Worm (Caenorhabditis elegans) whole organism, L1 larva: Measurements from ENCODE around the gene C47E8.3.

Experiments used
- C04F5.9 ChIP-seq: sonication (generic microtip); optimal IDR thresholded peaks from 2 replicates; lab custom pipeline; 2016; ENCODE audit warnings: missing genetic modification characterization, missing compliant biosample characterization
- C34B4.2 ChIP-seq: sonication (generic microtip); optimal IDR thresholded peaks from 2 replicates; lab custom pipeline; 2017; ENCODE audit warnings: mild to moderate bottlenecking, missing genetic modification characterization, missing compliant biosample characterization
- F16B12.6 ChIP-seq: fragments of 150-350 bp; optimal IDR thresholded peaks from 2 replicates; lab custom pipeline; 2014; ENCODE audit warnings: missing biosample characterization, missing genetic modification characterization
- aha-1 ChIP-seq: fragments of 150-350 bp; optimal IDR thresholded peaks from 2 replicates; lab custom pipeline; 2014; ENCODE audit warnings: missing biosample characterization, missing genetic modification characterization
- aly-2 ChIP-seq: fragments of 150-350 bp; optimal IDR thresholded peaks from 2 replicates; lab custom pipeline; 2014; ENCODE audit warnings: missing biosample characterization, missing genetic modification characterization
- ama-1 ChIP-seq: fragments of 150-350 bp; optimal IDR thresholded peaks from 2 replicates; lab custom pipeline; 2014
- blmp-1 ChIP-seq: fragments of 150-350 bp; optimal IDR thresholded peaks from 2 replicates; lab custom pipeline; 2014; ENCODE audit warnings: missing biosample characterization, missing genetic modification characterization
- ceh-63 ChIP-seq: fragments of 200-800 bp; sonication (Bioruptor generic); optimal IDR thresholded peaks from 2 replicates; lab custom pipeline; 2018; ENCODE audit warnings: mild to moderate bottlenecking, missing genetic modification characterization, missing compliant biosample characterization
- ceh-8 ChIP-seq: fragments of 200-800 bp; sonication (Bioruptor generic); optimal IDR thresholded peaks from 2 replicates; lab custom pipeline; 2018; ENCODE audit warnings: mild to moderate bottlenecking, missing genetic modification characterization, moderate library complexity, missing compliant biosample characterization
- ceh-82 ChIP-seq, 3 experiments: fragments of 150-350 bp in 1 of 3; sonication (generic microtip) in 2 of 3; optimal IDR thresholded peaks; 2 replicates each; lab custom pipeline; 2014 to 2017; ENCODE audit warnings: missing biosample characterization in 3 of 3, missing genetic modification characterization in 3 of 3
- ceh-90 ChIP-seq: sonication (generic microtip); optimal IDR thresholded peaks from 2 replicates; lab custom pipeline; 2016; ENCODE audit warnings: missing genetic modification characterization, missing compliant biosample characterization
- ces-1 ChIP-seq: fragments of 150-350 bp; optimal IDR thresholded peaks from 2 replicates; lab custom pipeline; 2014; ENCODE audit warnings: missing biosample characterization, missing genetic modification reagents, missing genetic modification characterization
- egl-27 ChIP-seq, 2 experiments: fragments of 150-350 bp in 1 of 2; sonication (generic microtip); optimal IDR thresholded peaks; 3 replicates each; lab custom pipeline; 2017 to 2018; ENCODE audit warnings: missing biosample characterization in 2 of 2, missing genetic modification characterization in 2 of 2, missing genetic modification reagents in 2 of 2
- elt-2 ChIP-seq: sonication (generic microtip); optimal IDR thresholded peaks from 2 replicates; lab custom pipeline; 2016; ENCODE audit warnings: missing genetic modification characterization, mild to moderate bottlenecking, inconsistent platforms, missing compliant biosample characterization, missing genetic modification reagents
- ets-5 ChIP-seq: fragments of 200-800 bp; sonication (Bioruptor generic); IDR thresholded peaks from 2 replicates; pipeline ENCODE4 v1.3.6; 2022; ENCODE audit warnings: missing genetic modification characterization, missing compliant biosample characterization
- fkh-10 ChIP-seq: sonication (generic microtip); optimal IDR thresholded peaks from 2 replicates; lab custom pipeline; 2017; ENCODE audit warnings: missing biosample characterization, missing genetic modification reagents, missing genetic modification characterization
- fkh-4 ChIP-seq: sonication (generic microtip); optimal IDR thresholded peaks from 2 replicates; lab custom pipeline; 2016; ENCODE audit warnings: missing compliant biosample characterization, missing genetic modification characterization, borderline replicate concordance
- fkh-8 ChIP-seq: sonication (generic microtip); optimal IDR thresholded peaks from 2 replicates; lab custom pipeline; 2016; ENCODE audit warnings: mild to moderate bottlenecking, missing genetic modification characterization, missing compliant biosample characterization
- grh-1 ChIP-seq: fragments of 200-800 bp; sonication (Bioruptor generic); IDR thresholded peaks from 2 replicates; pipeline ENCODE4 v1.3.6; 2022; ENCODE audit warnings: missing genetic modification reagents, missing genetic modification characterization, missing compliant biosample characterization
- hlh-17 ChIP-seq: fragments of 200-800 bp; sonication (Bioruptor generic); optimal IDR thresholded peaks from 2 replicates; lab custom pipeline; 2018; ENCODE audit warnings: missing genetic modification characterization, mild to moderate bottlenecking, missing compliant biosample characterization, moderate library complexity, borderline replicate concordance
- hlh-4 ChIP-seq: sonication (generic microtip); optimal IDR thresholded peaks from 2 replicates; lab custom pipeline; 2016; ENCODE audit warnings: mild to moderate bottlenecking, missing genetic modification characterization, missing compliant biosample characterization
- irx-1 ChIP-seq: sonication (generic microtip); optimal IDR thresholded peaks from 2 replicates; lab custom pipeline; 2016; ENCODE audit warnings: missing genetic modification characterization, missing compliant biosample characterization
- isw-1 ChIP-seq: fragments of 200-800 bp; sonication (Bioruptor generic); IDR thresholded peaks from 2 replicates; pipeline ENCODE4 v1.3.6; 2022; ENCODE audit warnings: missing genetic modification characterization, missing compliant biosample characterization
- lin-13 ChIP-seq: fragments of 150-350 bp; optimal IDR thresholded peaks from 2 replicates; lab custom pipeline; 2014; ENCODE audit warnings: missing biosample characterization, missing genetic modification reagents, missing genetic modification characterization
- lin-14 ChIP-seq: fragments of 200-800 bp; sonication (Bioruptor generic); optimal IDR thresholded peaks from 2 replicates; lab custom pipeline; 2018; ENCODE audit warnings: mild to moderate bottlenecking, missing genetic modification characterization, moderate library complexity, missing compliant biosample characterization
- lin-39 ChIP-seq: fragments of 150-350 bp; optimal IDR thresholded peaks from 2 replicates; lab custom pipeline; 2014; ENCODE audit warnings: missing biosample characterization, missing genetic modification reagents, missing genetic modification characterization
- lsy-2 ChIP-seq, 2 experiments: fragments of 150-350 bp; optimal IDR thresholded peaks; 2 replicates each; lab custom pipeline; 2014; ENCODE audit warnings: missing biosample characterization in 2 of 2, missing genetic modification characterization in 2 of 2
- mdl-1 ChIP-seq, 2 experiments: fragments of 150-350 bp; optimal IDR thresholded peaks; 2 replicates each; lab custom pipeline; 2014 to 2017; ENCODE audit warnings: missing biosample characterization in 2 of 2, missing genetic modification characterization in 2 of 2, inconsistent platforms in 1 of 2
- mep-1 ChIP-seq: fragments of 150-350 bp; optimal IDR thresholded peaks from 2 replicates; lab custom pipeline; 2014; ENCODE audit warnings: missing biosample characterization, missing genetic modification characterization
- nhr-11 ChIP-seq: fragments of 150-350 bp; optimal IDR thresholded peaks from 2 replicates; lab custom pipeline; 2014; ENCODE audit warnings: missing biosample characterization, missing genetic modification characterization
- nhr-19 ChIP-seq: fragments of 200-800 bp; sonication (Bioruptor generic); conservative IDR thresholded peaks from 2 replicates; pipeline ENCODE4 v1.3.6; 2022; ENCODE audit warnings: missing genetic modification characterization, missing compliant biosample characterization
- nhr-20 ChIP-seq: sonication (generic microtip); optimal IDR thresholded peaks from 2 replicates; lab custom pipeline; 2016; ENCODE audit warnings: mild to moderate bottlenecking, missing genetic modification characterization, missing compliant biosample characterization
- nhr-237 ChIP-seq: fragments of 150-350 bp; optimal IDR thresholded peaks from 2 replicates; lab custom pipeline; 2014; ENCODE audit warnings: missing biosample characterization, missing genetic modification characterization
- nhr-28 ChIP-seq: fragments of 150-350 bp; optimal IDR thresholded peaks from 2 replicates; lab custom pipeline; 2014; ENCODE audit warnings: missing biosample characterization, missing genetic modification characterization
- nhr-47 ChIP-seq: sonication (generic microtip); optimal IDR thresholded peaks from 2 replicates; lab custom pipeline; 2016; ENCODE audit warnings: mild to moderate bottlenecking, missing genetic modification characterization, moderate library complexity, missing compliant biosample characterization
- nhr-84 ChIP-seq: sonication (generic microtip); optimal IDR thresholded peaks from 2 replicates; lab custom pipeline; 2017; ENCODE audit warnings: missing biosample characterization, missing genetic modification characterization
- nhr-85 ChIP-seq: sonication (generic microtip); peaks from one replicate; lab custom pipeline; 2016; ENCODE audit warnings: missing genetic modification characterization, inconsistent platforms, missing compliant biosample characterization
- pax-3 ChIP-seq: fragments of 200-800 bp; sonication (Bioruptor generic); optimal IDR thresholded peaks from 2 replicates; lab custom pipeline; 2018; ENCODE audit warnings: mild to moderate bottlenecking, missing genetic modification characterization, moderate library complexity, missing compliant biosample characterization
- skn-1 ChIP-seq: fragments of 150-350 bp; optimal IDR thresholded peaks from 2 replicates; lab custom pipeline; 2014; ENCODE audit warnings: missing biosample characterization, missing genetic modification characterization
- snu-23 ChIP-seq: sonication (generic microtip); optimal IDR thresholded peaks from 2 replicates; lab custom pipeline; 2016; ENCODE audit warnings: missing genetic modification characterization, missing compliant biosample characterization
- sox-4 ChIP-seq: sonication (generic microtip); optimal IDR thresholded peaks from 2 replicates; lab custom pipeline; 2016; ENCODE audit warnings: missing genetic modification characterization, missing compliant biosample characterization
- sptf-1 ChIP-seq: fragments of 150-350 bp; optimal IDR thresholded peaks from 2 replicates; lab custom pipeline; 2014; ENCODE audit warnings: missing biosample characterization, missing genetic modification characterization
- sup-37 ChIP-seq: fragments of 200-800 bp; sonication (Bioruptor generic); optimal IDR thresholded peaks from 2 replicates; lab custom pipeline; 2018; ENCODE audit warnings: mild to moderate bottlenecking, missing genetic modification characterization, missing compliant biosample characterization
- swsn-7 ChIP-seq: sonication (generic microtip); optimal IDR thresholded peaks from 2 replicates; lab custom pipeline; 2016; ENCODE audit warnings: missing genetic modification characterization, missing compliant biosample characterization
- tbx-2 ChIP-seq: sonication (generic microtip); optimal IDR thresholded peaks from 2 replicates; lab custom pipeline; 2016; ENCODE audit warnings: missing genetic modification characterization, missing compliant biosample characterization
- tlp-1 ChIP-seq: fragments of 150-350 bp; optimal IDR thresholded peaks from 2 replicates; lab custom pipeline; 2014; ENCODE audit warnings: missing biosample characterization, missing genetic modification characterization
- unc-130 ChIP-seq: fragments of 150-350 bp; optimal IDR thresholded peaks from 2 replicates; lab custom pipeline; 2017; ENCODE audit warnings: missing biosample characterization, missing genetic modification characterization, inconsistent platforms
- unc-30 ChIP-seq: sonication (generic microtip); optimal IDR thresholded peaks from 2 replicates; lab custom pipeline; 2017; ENCODE audit warnings: missing biosample characterization, missing genetic modification characterization
- unc-62 ChIP-seq: fragments of 150-350 bp; optimal IDR thresholded peaks from 2 replicates; lab custom pipeline; 2014; ENCODE audit warnings: missing biosample characterization, missing genetic modification reagents, missing genetic modification characterization
- unc-86 ChIP-seq: sonication (generic microtip); optimal IDR thresholded peaks from 2 replicates; lab custom pipeline; 2016; ENCODE audit warnings: missing genetic modification characterization, missing compliant biosample characterization
- unc-98 ChIP-seq: fragments of 200-800 bp; sonication (Bioruptor generic); IDR thresholded peaks from 2 replicates; pipeline ENCODE4 v1.3.6; 2022; ENCODE audit warnings: missing genetic modification characterization, missing compliant biosample characterization
- vab-15 ChIP-seq: sonication (generic microtip); optimal IDR thresholded peaks from 2 replicates; lab custom pipeline; 2017; ENCODE audit warnings: missing genotype, mild to moderate bottlenecking, missing genetic modification characterization, missing compliant biosample characterization
- xbp-1 ChIP-seq: sonication (generic microtip); optimal IDR thresholded peaks from 2 replicates; lab custom pipeline; 2016; ENCODE audit warnings: missing genetic modification characterization, missing compliant biosample characterization
- zag-1 ChIP-seq: fragments of 150-350 bp; optimal IDR thresholded peaks from 2 replicates; lab custom pipeline; 2014; ENCODE audit warnings: missing biosample characterization, missing genetic modification characterization
- zip-4 ChIP-seq: fragments of 200-800 bp; sonication (Bioruptor generic); optimal IDR thresholded peaks from 2 replicates; lab custom pipeline; 2018; ENCODE audit warnings: mild to moderate bottlenecking, missing genetic modification characterization, moderate library complexity, missing compliant biosample characterization
- ztf-4 ChIP-seq: fragments of 150-350 bp; optimal IDR thresholded peaks from 2 replicates; lab custom pipeline; 2014; ENCODE audit warnings: missing biosample characterization, missing genetic modification characterization

C47E8.3 gene

ce11 chrV:14649929-14650328 lies 30.2 kb upstream of the C47E8.3 start (continued):
- TF ChIP-seq fkh-10 (GFP tag; lab: Kevin White, UChicago) (peak; percentile 36), nhr-47 (tag; lab: Kevin White, UChicago) (peak; percentile 14), nhr-28 (no peak), ceh-90 (tag; lab: Kevin White, UChicago) (no peak), grh-1 (no peak), tlp-1 (tag; lab: Kevin White, UChicago) (no peak), nhr-237 (tag; lab: Kevin White, UChicago) (no peak), ama-1 (lab: Kevin White, UChicago) (no peak), blmp-1 (tag; lab: Kevin White, UChicago) (no peak), nhr-20 (tag; lab: Kevin White, UChicago) (no peak), mep-1 (tag; lab: Kevin White, UChicago) (no peak), ceh-82 (tag; optimal IDR thresholded peaks at IDR 0.05; lab: Kevin White, UChicago) (no peak), aha-1 (tag; lab: Kevin White, UChicago) (no peak), zag-1 (tag; lab: Kevin White, UChicago) (no peak), lin-14 (peak; percentile 81), aly-2 (no peak), mdl-1 (tag; optimal IDR thresholded peaks at IDR 0.05; lab: Kevin White, UChicago) (no peak), ceh-8 (GFP tag; lab: Kevin White, UChicago) (no peak), isw-1 (GFP tag; lab: Robert Waterston, UW) (no peak), sptf-1 (tag; lab: Kevin White, UChicago) (no peak), hlh-4 (tag; lab: Kevin White, UChicago) (no peak), nhr-85 (tag; lab: Kevin White, UChicago) (no peak), sup-37 (no peak), unc-98 (GFP tag; lab: Robert Waterston, UW) (no peak), lin-13 (GFP tag; lab: Kevin White, UChicago) (no peak), vab-15 (tag; lab: Kevin White, UChicago) (no peak), nhr-19 (GFP tag; lab: Robert Waterston, UW) (no peak), ceh-63 (GFP tag; lab: Kevin White, UChicago) (no peak), C34B4.2 (tag; lab: Kevin White, UChicago) (no peak), unc-130 (no peak), nhr-11 (tag; lab: Kevin White, UChicago) (no peak), xbp-1 (no peak), elt-2 (tag; lab: Kevin White, UChicago) (no peak), hlh-17 (GFP tag; lab: Kevin White, UChicago) (no peak), ztf-4 (tag; lab: Kevin White, UChicago) (no peak), pax-3 (tag; lab: Kevin White, UChicago) (no peak), ets-5 (GFP tag; lab: Robert Waterston, UW) (no peak), C04F5.9 (tag; lab: Kevin White, UChicago) (no peak), fkh-4 (no peak), zip-4 (GFP tag; lab: Kevin White, UChicago) (no peak), sox-4 (no peak), unc-62 (no peak), fkh-8 (no peak), swsn-7 (tag; lab: Kevin White, UChicago) (no peak), egl-27 (tag; optimal IDR thresholded peaks at IDR 0.05; lab: Kevin White, UChicago) (no peak), ces-1 (GFP tag; lab: Kevin White, UChicago) (no peak), tbx-2 (peak; percentile 26), irx-1 (no peak), snu-23 (GFP tag; lab: Kevin White, UChicago) (peak; percentile 4), unc-30 (no peak), unc-86 (peak; percentile 24), nhr-84 (tag; lab: Kevin White, UChicago) (no peak), F16B12.6 (tag; lab: Kevin White, UChicago) (no peak), skn-1 (tag; lab: Kevin White, UChicago) (peak; percentile 18), lin-39 (no peak), lsy-2 (tag; optimal IDR thresholded peaks at IDR 0.05; lab: Kevin White, UChicago) (peak in 1 of 2 experiments; percentile 58)
